Worm (Caenorhabditis elegans) whole organism, late embryonic: ENCODE results near the gene F02D8.1.

Experiments used
- ceh-19 ChIP-seq: fragments of 200-800 bp; sonication (Bioruptor generic); optimal IDR thresholded peaks from 2 replicates; lab custom pipeline; 2018; ENCODE audit warnings: mild to moderate bottlenecking, missing genetic modification characterization, missing compliant biosample characterization
- ceh-48 ChIP-seq: sonication (generic microtip); optimal IDR thresholded peaks from 2 replicates; lab custom pipeline; 2016; ENCODE audit warnings: missing genetic modification characterization, inconsistent platforms, missing compliant biosample characterization
- che-1 ChIP-seq: sonication (generic microtip); optimal IDR thresholded peaks from 2 replicates; lab custom pipeline; 2016; ENCODE audit warnings: mild to moderate bottlenecking, missing genetic modification characterization, missing compliant biosample characterization
- eyg-1 ChIP-seq: sonication (generic microtip); optimal IDR thresholded peaks from 2 replicates; lab custom pipeline; 2016; ENCODE audit warnings: missing genotype, missing genetic modification characterization, missing compliant biosample characterization
- lim-6 ChIP-seq: sonication (generic microtip); optimal IDR thresholded peaks from 2 replicates; lab custom pipeline; 2016; ENCODE audit warnings: missing genetic modification characterization, missing compliant biosample characterization
- odd-2 ChIP-seq: sonication (generic microtip); optimal IDR thresholded peaks from 2 replicates; lab custom pipeline; 2017; ENCODE audit warnings: antibody characterized with exemption, mild to moderate bottlenecking, missing genetic modification characterization, missing compliant biosample characterization
- ttx-3 ChIP-seq: sonication (generic microtip); optimal IDR thresholded peaks from 2 replicates; lab custom pipeline; 2016; ENCODE audit warnings: missing genetic modification reagents, missing genetic modification characterization, missing compliant biosample characterization

Gene F02D8.1

DNA sequence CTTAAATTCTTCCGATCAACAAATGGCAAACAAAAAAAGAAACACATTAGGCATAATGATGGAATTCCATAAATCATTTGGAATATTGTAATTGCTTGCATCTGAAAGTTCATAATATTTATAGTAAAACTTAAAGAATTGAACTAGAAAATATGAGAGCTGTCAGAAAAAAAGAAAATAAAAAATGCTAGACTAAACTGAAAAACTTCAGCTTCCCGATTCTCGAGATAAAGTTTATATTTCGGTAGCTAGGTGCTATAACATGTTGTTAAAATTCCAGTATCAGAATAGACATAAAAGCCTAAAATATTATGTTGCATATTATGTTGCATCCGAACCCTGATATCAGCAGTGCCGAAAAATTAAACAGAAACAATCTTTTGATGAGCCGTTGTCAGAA, 54.4 kb downstream of the F02D8.1 start, which contains the start of gene srg-54:
TSS of gene srg-54 (minus strand) at position 101 of the 400 bp plus-strand sequence.
- TF ChIP-seq ceh-48 (tag; lab: Kevin White, UChicago), result no peak
- no peak for TF ChIP-seq odd-2 (tag; lab: Kevin White, UChicago)
- TF ChIP-seq ceh-19 (GFP tag; lab: Kevin White, UChicago), result no peak
- no peak for TF ChIP-seq che-1 (tag; lab: Kevin White, UChicago)
- no peak for TF ChIP-seq lim-6 (tag; lab: Kevin White, UChicago)
- no peak for TF ChIP-seq eyg-1 (tag; lab: Kevin White, UChicago)
- no peak for TF ChIP-seq ttx-3 (tag; lab: Kevin White, UChicago)
- TF ChIP-seq, all 69 proteins: peak for 0
